Worm (Caenorhabditis elegans) whole organism, L4 larva: ENCODE results near the gene F09C8.1.

Experiments
- R02D3.7 ChIP-seq: fragments of 150-350 bp; sonication (generic microtip); optimal IDR thresholded peaks from 3 replicates; lab custom pipeline; 2014; ENCODE audit warnings: missing biosample characterization, missing genetic modification characterization
- T26A8.4 ChIP-seq: fragments of 200-800 bp; sonication (Bioruptor generic); IDR thresholded peaks from 2 replicates; pipeline ENCODE4 v1.3.6; 2022; ENCODE audit warnings: missing genetic modification characterization, missing compliant biosample characterization
- Y105C5A.15 ChIP-seq: fragments of 200-800 bp; sonication (Bioruptor generic); IDR thresholded peaks from 2 replicates; pipeline ENCODE4 v1.3.6; 2022; ENCODE audit warnings: missing genetic modification characterization, missing compliant biosample characterization
- Y48G9A.11 ChIP-seq: fragments of 200-800 bp; sonication (Bioruptor generic); IDR thresholded peaks from 2 replicates; pipeline ENCODE4 v1.3.6; 2022; ENCODE audit warnings: missing genetic modification reagents, missing genetic modification characterization, missing compliant biosample characterization
- Y75B8A.6 ChIP-seq: fragments of 200-800 bp; sonication (Bioruptor generic); IDR thresholded peaks from 2 replicates; pipeline ENCODE4 v1.3.6; 2022; ENCODE audit warnings: missing genetic modification reagents, missing genetic modification characterization, missing compliant biosample characterization
- aha-1 ChIP-seq: fragments of 150-350 bp; peaks from one replicate; lab custom pipeline; 2014; ENCODE audit warnings: missing biosample characterization, missing genetic modification characterization
- aly-2 ChIP-seq: sonication (generic microtip); optimal IDR thresholded peaks from 2 replicates; lab custom pipeline; 2018; ENCODE audit warnings: missing biosample characterization, missing genetic modification characterization
- arid-1 ChIP-seq: fragments of 200-800 bp; sonication (Bioruptor generic); conservative IDR thresholded peaks from 2 replicates; pipeline ENCODE4 v1.3.6; 2022; ENCODE audit warnings: missing genetic modification reagents, missing genetic modification characterization, missing compliant biosample characterization
- attf-4 ChIP-seq: sonication (generic microtip); optimal IDR thresholded peaks from 3 replicates; lab custom pipeline; 2017; ENCODE audit warnings: missing biosample characterization, missing genetic modification characterization
- ceh-28 ChIP-seq: fragments of 150-350 bp; optimal IDR thresholded peaks from 2 replicates; lab custom pipeline; 2014; ENCODE audit warnings: missing biosample characterization, missing genetic modification reagents, missing genetic modification characterization
- ceh-32 ChIP-seq: sonication (generic microtip); optimal IDR thresholded peaks from 2 replicates; lab custom pipeline; 2016; ENCODE audit warnings: mild to moderate bottlenecking, missing genetic modification characterization, missing compliant biosample characterization; ENCODE audit not compliant: poor library complexity
- ceh-44 ChIP-seq: fragments of 200-800 bp; sonication (Bioruptor generic); IDR thresholded peaks from 2 replicates; pipeline ENCODE4 v1.3.6; 2022; ENCODE audit warnings: missing genetic modification reagents, missing genetic modification characterization, missing compliant biosample characterization
- ctbp-1 ChIP-seq: fragments of 200-800 bp; sonication (Bioruptor generic); IDR thresholded peaks from 2 replicates; pipeline ENCODE4 v1.3.6; 2022; ENCODE audit warnings: missing genetic modification reagents, missing genetic modification characterization, missing compliant biosample characterization
- daf-19 ChIP-seq: fragments of 200-800 bp; sonication (Bioruptor generic); conservative IDR thresholded peaks from 2 replicates; pipeline ENCODE4 v1.3.6; 2022; ENCODE audit warnings: missing genetic modification characterization, missing compliant biosample characterization
- dmd-6 ChIP-seq: fragments of 200-800 bp; sonication (Bioruptor generic); IDR thresholded peaks from 2 replicates; pipeline ENCODE4 v1.3.6; 2022; ENCODE audit warnings: missing genetic modification reagents, missing genetic modification characterization, missing compliant biosample characterization
- dmd-8 ChIP-seq: fragments of 200-800 bp; sonication (Bioruptor generic); IDR thresholded peaks from 2 replicates; pipeline ENCODE4 v1.3.6; 2022; ENCODE audit warnings: missing genetic modification characterization, missing compliant biosample characterization
- dpl-1 ChIP-seq: fragments of 150-350 bp; optimal IDR thresholded peaks from 2 replicates; lab custom pipeline; 2014; ENCODE audit warnings: missing biosample characterization, missing genetic modification reagents, missing genetic modification characterization
- fos-1 ChIP-seq: fragments of 150-350 bp; optimal IDR thresholded peaks from 2 replicates; lab custom pipeline; 2014; ENCODE audit warnings: missing biosample characterization, missing genetic modification characterization
- hif-1 ChIP-seq, 2 experiments: sonication (generic microtip); optimal IDR thresholded peaks; 2 replicates each; lab custom pipeline; 2016 to 2017; ENCODE audit warnings: missing compliant biosample characterization in 2 of 2, missing genetic modification characterization in 2 of 2, missing genetic modification reagents in 2 of 2, missing genotype in 2 of 2, mild to moderate bottlenecking in 1 of 2
- hlh-11 ChIP-seq: fragments of 200-800 bp; sonication (Bioruptor generic); optimal IDR thresholded peaks from 2 replicates; lab custom pipeline; 2018; ENCODE audit warnings: mild to moderate bottlenecking, missing genetic modification characterization, missing compliant biosample characterization
- hmg-1.1 ChIP-seq: fragments of 200-800 bp; sonication (Bioruptor generic); IDR thresholded peaks from 2 replicates; pipeline ENCODE4 v1.3.6; 2022; ENCODE audit warnings: missing genetic modification reagents, missing genetic modification characterization, missing compliant biosample characterization
- jun-1 ChIP-seq: fragments of 150-350 bp; optimal IDR thresholded peaks from 2 replicates; lab custom pipeline; 2014; ENCODE audit warnings: missing biosample characterization, missing genetic modification reagents, missing genetic modification characterization
- lim-7 ChIP-seq: fragments of 200-800 bp; sonication (Bioruptor generic); IDR thresholded peaks from 2 replicates; pipeline ENCODE4 v1.3.6; 2022; ENCODE audit warnings: missing genetic modification characterization, missing compliant biosample characterization
- lin-1 ChIP-seq: fragments of 200-800 bp; sonication (Bioruptor generic); IDR thresholded peaks from 2 replicates; pipeline ENCODE4 v1.3.6; 2022; ENCODE audit warnings: missing genetic modification reagents, missing genetic modification characterization, missing compliant biosample characterization
- lin-29 ChIP-seq: fragments of 200-800 bp; sonication (Bioruptor generic); IDR thresholded peaks from 2 replicates; pipeline ENCODE4 v1.3.6; 2022; ENCODE audit warnings: missing genetic modification reagents, missing genetic modification characterization, missing compliant biosample characterization
- lin-38 ChIP-seq: fragments of 200-800 bp; sonication (Bioruptor generic); IDR thresholded peaks from 2 replicates; pipeline ENCODE4 v1.3.6; 2022; ENCODE audit warnings: missing genetic modification reagents, missing genetic modification characterization, missing compliant biosample characterization
- lin-39 ChIP-seq: fragments of 150-350 bp; optimal IDR thresholded peaks from 2 replicates; lab custom pipeline; 2014; ENCODE audit warnings: missing biosample characterization, missing genetic modification reagents, missing genetic modification characterization
- lir-3 ChIP-seq: sonication (generic microtip); optimal IDR thresholded peaks from 2 replicates; lab custom pipeline; 2016; ENCODE audit warnings: mild to moderate bottlenecking, missing genetic modification characterization, missing compliant biosample characterization
- lsy-2 ChIP-seq, 2 experiments: fragments of 150-350 bp in 1 of 2; sonication (generic microtip) in 1 of 2; optimal IDR thresholded peaks; 2 replicates each; lab custom pipeline; 2014 to 2017; ENCODE audit warnings: missing biosample characterization in 2 of 2, missing genetic modification characterization in 2 of 2
- madf-5 ChIP-seq, 2 experiments: fragments of 200-800 bp; sonication (Bioruptor generic); IDR thresholded peaks; 2 replicates each; pipeline ENCODE4 v1.3.6; 2022; ENCODE audit warnings: missing compliant biosample characterization in 2 of 2, missing genetic modification characterization in 2 of 2
- mdl-1 ChIP-seq, 2 experiments: fragments of 150-350 bp in 1 of 2; sonication (generic microtip) in 1 of 2; optimal IDR thresholded peaks; 2 replicates each; lab custom pipeline; 2014 to 2017; ENCODE audit warnings: missing biosample characterization in 2 of 2, missing genetic modification characterization in 2 of 2
- mdt-29 ChIP-seq: fragments of 200-800 bp; sonication (Bioruptor generic); IDR thresholded peaks from 2 replicates; pipeline ENCODE4 v1.3.6; 2022; ENCODE audit warnings: missing genetic modification reagents, missing genetic modification characterization, missing compliant biosample characterization
- mes-2 ChIP-seq: sonication (generic microtip); optimal IDR thresholded peaks from 2 replicates; lab custom pipeline; 2016; ENCODE audit warnings: missing genotype, mild to moderate bottlenecking, missing genetic modification characterization, missing compliant biosample characterization; ENCODE audit not compliant: poor library complexity, severe bottlenecking
- mxl-3 ChIP-seq: fragments of 200-800 bp; sonication (Bioruptor generic); optimal IDR thresholded peaks from 2 replicates; lab custom pipeline; 2018; ENCODE audit warnings: mild to moderate bottlenecking, missing genetic modification characterization, missing compliant biosample characterization
- nhr-28 ChIP-seq: fragments of 150-350 bp; optimal IDR thresholded peaks from 2 replicates; lab custom pipeline; 2014; ENCODE audit warnings: missing biosample characterization, missing genetic modification characterization
- nhr-42 ChIP-seq: fragments of 200-800 bp; sonication (Bioruptor generic); IDR thresholded peaks from 2 replicates; pipeline ENCODE4 v1.3.6; 2022; ENCODE audit warnings: missing genetic modification characterization, missing compliant biosample characterization
- nhr-76 ChIP-seq: fragments of 150-350 bp; optimal IDR thresholded peaks from 2 replicates; lab custom pipeline; 2014; ENCODE audit warnings: missing biosample characterization, missing genetic modification characterization
- pha-4 ChIP-seq, 2 experiments: fragments of 150-350 bp in 1 of 2; fragments of 200-800 bp in 1 of 2; sonication (Bioruptor generic) in 1 of 2; IDR thresholded peaks in 1 of 2; optimal IDR thresholded peaks in 1 of 2; 2 replicates each; pipeline versions ENCODE4 v1.3.6 to Lab custom; 2014 to 2022; ENCODE audit warnings: missing genetic modification characterization in 2 of 2, missing genetic modification reagents in 2 of 2, missing biosample characterization in 1 of 2, missing compliant biosample characterization in 1 of 2
- php-3 ChIP-seq: fragments of 200-800 bp; sonication (Bioruptor generic); IDR thresholded peaks from 2 replicates; pipeline ENCODE4 v1.3.6; 2022; ENCODE audit warnings: missing genetic modification reagents, missing genetic modification characterization, missing compliant biosample characterization
- pqm-1 ChIP-seq: sonication (generic microtip); optimal IDR thresholded peaks from 2 replicates; lab custom pipeline; 2017; ENCODE audit warnings: missing biosample characterization, missing genetic modification characterization
- rbr-2 ChIP-seq: sonication (generic microtip); optimal IDR thresholded peaks from 2 replicates; lab custom pipeline; 2016; ENCODE audit warnings: missing genotype, missing genetic modification characterization, missing compliant biosample characterization
- set-16 ChIP-seq: fragments of 200-800 bp; sonication (Bioruptor generic); IDR thresholded peaks from 2 replicates; pipeline ENCODE4 v1.3.6; 2022; ENCODE audit warnings: missing genetic modification reagents, missing genetic modification characterization, missing compliant biosample characterization
- skn-1 ChIP-seq: fragments of 150-350 bp; optimal IDR thresholded peaks from 2 replicates; lab custom pipeline; 2014; ENCODE audit warnings: missing biosample characterization, missing genetic modification characterization
- unc-130 ChIP-seq: sonication (generic microtip); optimal IDR thresholded peaks from 2 replicates; lab custom pipeline; 2016; ENCODE audit warnings: missing genetic modification reagents, missing genetic modification characterization, missing compliant biosample characterization
- unc-62 ChIP-seq, 3 experiments: fragments of 150-350 bp in 1 of 3; sonication (generic microtip); optimal IDR thresholded peaks in 2 of 3; peaks in 1 of 3; 1 replicate in 1 of 3; 2 replicates in 2 of 3; lab custom pipeline; 2014 to 2017; ENCODE audit warnings: missing biosample characterization in 3 of 3, missing genetic modification characterization in 3 of 3, missing genetic modification reagents in 3 of 3, missing genotype in 1 of 3
- zag-1 ChIP-seq: fragments of 150-350 bp; optimal IDR thresholded peaks from 2 replicates; lab custom pipeline; 2014; ENCODE audit warnings: missing biosample characterization, missing genetic modification characterization
- zip-11 ChIP-seq: fragments of 200-800 bp; sonication (Bioruptor generic); IDR thresholded peaks from 2 replicates; pipeline ENCODE4 v1.3.6; 2022; ENCODE audit warnings: missing genetic modification characterization, missing compliant biosample characterization
- ztf-11 ChIP-seq: fragments of 150-350 bp; optimal IDR thresholded peaks from 2 replicates; lab custom pipeline; 2014; ENCODE audit warnings: missing biosample characterization, missing genetic modification characterization

Gene F09C8.1

DNA sequence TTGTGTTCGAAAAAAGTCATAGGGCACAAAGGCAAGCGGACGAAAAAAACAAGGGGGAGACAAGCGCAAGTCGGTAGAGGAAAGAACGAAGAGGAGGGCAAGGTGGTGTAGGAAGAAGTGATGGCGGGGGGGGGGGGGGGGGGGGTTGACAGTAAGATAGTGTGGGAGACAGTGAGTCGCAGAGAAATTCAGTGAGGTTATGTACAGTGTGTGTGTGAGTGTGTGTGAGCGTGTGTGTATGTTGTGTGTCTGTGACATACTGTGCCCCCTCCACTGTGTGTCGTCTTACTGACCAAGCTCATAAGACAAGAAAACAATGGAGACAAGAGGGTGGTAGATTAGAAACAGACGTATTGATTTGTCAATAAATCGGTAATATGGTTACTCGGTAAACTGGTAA, 13.2 kb downstream of the F09C8.1 start (continued):
- TF ChIP-seq T26A8.4 (GFP tag; lab: Robert Waterston, UW) (no peak), set-16 (GFP tag; lab: Robert Waterston, UW) (peak; percentile 67), R02D3.7 (tag; lab: Kevin White, UChicago) (no peak), pqm-1 (tag; lab: Kevin White, UChicago) (peak; percentile 45), php-3 (GFP tag; lab: Robert Waterston, UW) (no peak), lin-39 (tag; lab: Kevin White, UChicago) (no peak), jun-1 (tag; lab: Kevin White, UChicago) (no peak), mdl-1 (tag; optimal IDR thresholded peaks at IDR 0.05; lab: Kevin White, UChicago) (peak in 1 of 2 experiments; percentile 38), mes-2 (tag; lab: Kevin White, UChicago) (peak; percentile 33), fos-1 (tag; lab: Kevin White, UChicago) (no peak), zag-1 (tag; lab: Kevin White, UChicago) (no peak), madf-5 (GFP tag; IDR thresholded peaks at IDR 0.05; lab: Robert Waterston, UW) (no peak), attf-4 (tag; lab: Kevin White, UChicago) (no peak), nhr-42 (0 out of 2 replicates have a peak, but pooled peaks have one; percentile 40), nhr-76 (no peak), pha-4 (GFP tag; IDR thresholded peaks at IDR 0.05; lab: Robert Waterston, UW) (peak; percentile 78), pha-4 (tag; optimal IDR thresholded peaks at IDR 0.05; lab: Kevin White, UChicago) (peak; percentile 76), ceh-28 (tag; lab: Kevin White, UChicago) (no peak), zip-11 (GFP tag; lab: Robert Waterston, UW) (no peak), Y75B8A.6 (no peak), lin-29 (GFP tag; lab: Robert Waterston, UW) (no peak), ztf-11 (no peak), aha-1 (tag; lab: Kevin White, UChicago) (no peak), lin-1 (GFP tag; lab: Robert Waterston, UW) (no peak), nhr-28 (tag; lab: Kevin White, UChicago) (peak; percentile 89), Y105C5A.15 (GFP tag; lab: Robert Waterston, UW) (no peak), unc-62 (GFP tag; optimal IDR thresholded peaks at IDR 0.05 in 1 of 2; lab: Kevin White, UChicago) (peak in 1 of 2 experiments; percentile 82), unc-62 (tag; optimal IDR thresholded peaks at IDR 0.05; lab: Kevin White, UChicago) (no peak), arid-1 (GFP tag; lab: Robert Waterston, UW) (0 out of 2 replicates have a peak, but pooled peaks have one; percentile 40), dmd-8 (GFP tag; lab: Robert Waterston, UW) (no peak), lin-38 (no peak), hmg-1.1 (GFP tag; lab: Robert Waterston, UW) (peak; percentile 52; the same call in 1 of the 2 replicates), dpl-1 (no peak), rbr-2 (tag; lab: Kevin White, UChicago) (no peak), dmd-6 (GFP tag; lab: Robert Waterston, UW) (peak; percentile 53), ceh-44 (GFP tag; lab: Robert Waterston, UW) (no peak), hif-1 (tag; optimal IDR thresholded peaks at IDR 0.05; lab: Kevin White, UChicago) (peak in 1 of 2 experiments; percentile 80)

DNA sequence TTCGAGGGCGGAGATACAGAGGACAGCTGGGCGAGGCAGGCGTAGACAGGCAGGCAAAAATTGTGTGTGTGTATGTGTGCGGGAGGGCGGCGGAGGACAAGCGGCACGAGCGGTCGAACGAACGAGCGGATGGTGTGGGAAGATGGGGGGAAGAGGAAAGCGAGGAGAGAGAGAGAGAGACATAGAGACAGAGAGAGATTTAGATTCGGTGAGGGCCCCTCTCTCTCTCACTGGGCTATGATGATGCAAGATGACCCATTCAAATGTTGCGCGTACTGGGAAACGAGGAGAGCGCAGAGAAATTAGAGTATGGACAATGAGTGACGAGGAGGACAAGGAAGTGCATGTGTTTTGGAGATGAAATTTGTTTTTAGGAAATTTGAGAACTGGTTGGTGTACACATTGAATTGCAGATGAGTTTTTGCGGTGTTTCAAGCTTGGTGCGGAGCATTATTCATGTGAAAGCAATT, 15.6 kb downstream of the F09C8.1 start:
- TF ChIP-seq skn-1 (tag; lab: Kevin White, UChicago), result no peak
- peak; percentile 35 for TF ChIP-seq dpl-1
- TF ChIP-seq zip-11 (GFP tag; lab: Robert Waterston, UW), result no peak
- peak; percentile 59 to 76 for TF ChIP-seq lsy-2 (tag; optimal IDR thresholded peaks at IDR 0.05; lab: Kevin White, UChicago)
- peak; percentile 89 for TF ChIP-seq hlh-11 (tag; lab: Kevin White, UChicago)
- no peak for TF ChIP-seq mdt-29 (GFP tag; lab: Robert Waterston, UW)
- TF ChIP-seq ceh-44 (GFP tag; lab: Robert Waterston, UW), result no peak
- TF ChIP-seq mxl-3 (GFP tag; lab: Kevin White, UChicago), result peak; percentile 76
- TF ChIP-seq pqm-1 (tag; lab: Kevin White, UChicago), result no peak
- no peak for TF ChIP-seq Y48G9A.11
- no peak for TF ChIP-seq lim-7
- TF ChIP-seq ctbp-1 (GFP tag; lab: Robert Waterston, UW), result peak; percentile 82
- TF ChIP-seq ceh-28 (tag; lab: Kevin White, UChicago), result no peak
- no peak for TF ChIP-seq unc-130
- peak; percentile 39; the same call in 1 of the 2 replicates for TF ChIP-seq dmd-6 (GFP tag; lab: Robert Waterston, UW)
- TF ChIP-seq ceh-32 (tag; lab: Kevin White, UChicago), result no peak
- TF ChIP-seq rbr-2 (tag; lab: Kevin White, UChicago), result peak; percentile 84
- no peak for TF ChIP-seq lir-3 (tag; lab: Kevin White, UChicago)
- TF ChIP-seq aly-2, result no peak
- no peak for TF ChIP-seq daf-19
- TF ChIP-seq pha-4 (GFP tag; IDR thresholded peaks at IDR 0.05; lab: Robert Waterston, UW), result 0 out of 2 replicates have a peak, but pooled peaks have one; percentile 30
- no peak for TF ChIP-seq pha-4 (tag; optimal IDR thresholded peaks at IDR 0.05; lab: Kevin White, UChicago)
